Worm (Caenorhabditis elegans) whole organism, L3 larva: Measurements from ENCODE around the gene Y7A5A.13.
A peak's percentile ranks its signal among the peaks of the same experiment; 100 is the strongest.

ENCODE experiments used
- R02D3.7 ChIP-seq: fragments of 150-350 bp; optimal IDR thresholded peaks from 2 replicates; lab custom pipeline; 2014; ENCODE audit warnings: missing biosample characterization, missing genetic modification characterization
- ZK546.5 ChIP-seq: sonication (generic microtip); optimal IDR thresholded peaks from 2 replicates; lab custom pipeline; 2017; ENCODE audit warnings: missing biosample characterization, missing genetic modification characterization
- aly-2 ChIP-seq: fragments of 150-350 bp; optimal IDR thresholded peaks from 2 replicates; lab custom pipeline; 2014; ENCODE audit warnings: missing biosample characterization, missing genetic modification characterization
- ama-1 ChIP-seq: fragments of 150-350 bp; optimal IDR thresholded peaks from 2 replicates; lab custom pipeline; 2018
- ceh-16 ChIP-seq: sonication (generic microtip); optimal IDR thresholded peaks from 2 replicates; lab custom pipeline; 2017; ENCODE audit warnings: missing biosample characterization, missing genetic modification characterization
- ceh-28 ChIP-seq: fragments of 150-350 bp; optimal IDR thresholded peaks from 2 replicates; lab custom pipeline; 2014; ENCODE audit warnings: missing biosample characterization, missing genetic modification reagents, missing genetic modification characterization
- ceh-82 ChIP-seq: fragments of 150-350 bp; optimal IDR thresholded peaks from 2 replicates; lab custom pipeline; 2014; ENCODE audit warnings: missing biosample characterization, missing genetic modification characterization
- ceh-9 ChIP-seq: sonication (generic microtip); optimal IDR thresholded peaks from 2 replicates; lab custom pipeline; 2018; ENCODE audit warnings: missing biosample characterization, missing genetic modification characterization
- daf-12 ChIP-seq: fragments of 150-350 bp; optimal IDR thresholded peaks from 2 replicates; lab custom pipeline; 2014; ENCODE audit warnings: missing biosample characterization, missing genetic modification reagents, missing genetic modification characterization
- egl-27 ChIP-seq: sonication (generic microtip); optimal IDR thresholded peaks from 4 replicates; lab custom pipeline; 2017; ENCODE audit warnings: missing biosample characterization, missing genetic modification reagents, missing genetic modification characterization
- egl-5 ChIP-seq: fragments of 150-350 bp; optimal IDR thresholded peaks from 2 replicates; lab custom pipeline; 2017; ENCODE audit warnings: missing biosample characterization, missing genetic modification reagents, missing genetic modification characterization, inconsistent platforms
- elt-1 ChIP-seq: fragments of 150-350 bp; optimal IDR thresholded peaks from 2 replicates; lab custom pipeline; 2014; ENCODE audit warnings: missing biosample characterization, missing genetic modification characterization
- elt-2 ChIP-seq: sonication (generic microtip); optimal IDR thresholded peaks from 2 replicates; lab custom pipeline; 2016; ENCODE audit warnings: missing genetic modification reagents, mild to moderate bottlenecking, missing genetic modification characterization, missing compliant biosample characterization
- elt-3 ChIP-seq, 3 experiments: fragments of 150-350 bp in 1 of 3; sonication (generic microtip) in 2 of 3; optimal IDR thresholded peaks; 2 replicates in 2 of 3; 4 replicates in 1 of 3; lab custom pipeline; 2014 to 2017; ENCODE audit warnings: missing biosample characterization in 3 of 3, missing genetic modification characterization in 3 of 3
- eor-1 ChIP-seq, 2 experiments: fragments of 150-350 bp; optimal IDR thresholded peaks; 2 replicates each; lab custom pipeline; 2014 to 2018; ENCODE audit warnings: missing biosample characterization in 2 of 2, missing genetic modification characterization in 2 of 2
- fkh-10 ChIP-seq: sonication (generic microtip); optimal IDR thresholded peaks from 2 replicates; lab custom pipeline; 2017; ENCODE audit warnings: missing biosample characterization, missing genetic modification reagents, missing genetic modification characterization
- fkh-2 ChIP-seq: fragments of 150-350 bp; optimal IDR thresholded peaks from 2 replicates; lab custom pipeline; 2014; ENCODE audit warnings: missing biosample characterization, missing genetic modification reagents, missing genetic modification characterization
- fos-1 ChIP-seq: fragments of 150-350 bp; optimal IDR thresholded peaks from 2 replicates; lab custom pipeline; 2014; ENCODE audit warnings: missing biosample characterization, missing genetic modification characterization
- hmg-11 ChIP-seq: sonication (generic microtip); optimal IDR thresholded peaks from 2 replicates; lab custom pipeline; 2016; ENCODE audit warnings: missing genetic modification characterization, missing compliant biosample characterization
- jun-1 ChIP-seq: fragments of 150-350 bp; optimal IDR thresholded peaks from 2 replicates; lab custom pipeline; 2014; ENCODE audit warnings: missing biosample characterization, missing genetic modification reagents, missing genetic modification characterization
- lin-15B ChIP-seq: fragments of 150-350 bp; optimal IDR thresholded peaks from 2 replicates; lab custom pipeline; 2014; ENCODE audit warnings: missing biosample characterization, missing genetic modification characterization
- lin-39 ChIP-seq: fragments of 150-350 bp; optimal IDR thresholded peaks from 2 replicates; lab custom pipeline; 2018; ENCODE audit warnings: missing biosample characterization, missing genetic modification reagents, missing genetic modification characterization
- lsy-12 ChIP-seq: sonication (generic microtip); optimal IDR thresholded peaks from 2 replicates; lab custom pipeline; 2016; ENCODE audit warnings: mild to moderate bottlenecking, missing genetic modification characterization, missing compliant biosample characterization
- mdl-1 ChIP-seq: fragments of 150-350 bp; optimal IDR thresholded peaks from 2 replicates; lab custom pipeline; 2014; ENCODE audit warnings: missing biosample characterization, missing genetic modification characterization
- mml-1 ChIP-seq: fragments of 150-350 bp; sonication (generic microtip); optimal IDR thresholded peaks from 3 replicates; lab custom pipeline; 2014; ENCODE audit warnings: missing biosample characterization, missing genetic modification characterization
- nfya-1 ChIP-seq: sonication (generic microtip); optimal IDR thresholded peaks from 2 replicates; lab custom pipeline; 2017; ENCODE audit warnings: missing genetic modification characterization, mild to moderate bottlenecking, missing compliant biosample characterization, antibody characterized with exemption, moderate library complexity; ENCODE audit not compliant: insufficient read depth
- nhr-11 ChIP-seq: fragments of 150-350 bp; optimal IDR thresholded peaks from 2 replicates; lab custom pipeline; 2014; ENCODE audit warnings: missing biosample characterization, missing genetic modification characterization
- nhr-12 ChIP-seq: fragments of 150-350 bp; optimal IDR thresholded peaks from 2 replicates; lab custom pipeline; 2014; ENCODE audit warnings: missing biosample characterization, missing genetic modification characterization
- nhr-23 ChIP-seq: fragments of 150-350 bp; optimal IDR thresholded peaks from 2 replicates; lab custom pipeline; 2014; ENCODE audit warnings: missing biosample characterization, missing genetic modification reagents, missing genetic modification characterization
- nhr-237 ChIP-seq: fragments of 150-350 bp; optimal IDR thresholded peaks from 2 replicates; lab custom pipeline; 2014; ENCODE audit warnings: missing biosample characterization, missing genetic modification characterization
- nhr-25 ChIP-seq: sonication (generic microtip); optimal IDR thresholded peaks from 2 replicates; lab custom pipeline; 2017; ENCODE audit warnings: missing biosample characterization, missing genetic modification characterization
- nhr-28 ChIP-seq: fragments of 150-350 bp; optimal IDR thresholded peaks from 2 replicates; lab custom pipeline; 2014; ENCODE audit warnings: missing biosample characterization, missing genetic modification characterization
- nhr-43 ChIP-seq: sonication (generic microtip); optimal IDR thresholded peaks from 2 replicates; lab custom pipeline; 2016; ENCODE audit warnings: mild to moderate bottlenecking, missing genetic modification characterization, missing compliant biosample characterization; ENCODE audit not compliant: poor library complexity, severe bottlenecking
- nhr-67 ChIP-seq: fragments of 150-350 bp; optimal IDR thresholded peaks from 2 replicates; lab custom pipeline; 2014; ENCODE audit warnings: missing biosample characterization, missing genetic modification characterization
- nhr-76 ChIP-seq: fragments of 150-350 bp; sonication (generic microtip); optimal IDR thresholded peaks from 5 replicates; lab custom pipeline; 2014; ENCODE audit warnings: missing biosample characterization, missing genetic modification characterization
- nhr-77 ChIP-seq: fragments of 150-350 bp; optimal IDR thresholded peaks from 2 replicates; lab custom pipeline; 2014; ENCODE audit warnings: missing biosample characterization, missing genetic modification characterization
- pha-4 ChIP-seq: fragments of 150-350 bp; optimal IDR thresholded peaks from 2 replicates; lab custom pipeline; 2014; ENCODE audit warnings: missing biosample characterization, missing genetic modification reagents, missing genetic modification characterization
- pqm-1 ChIP-seq: fragments of 150-350 bp; optimal IDR thresholded peaks from 2 replicates; lab custom pipeline; 2017; ENCODE audit warnings: missing biosample characterization, missing genetic modification characterization, inconsistent platforms
- sea-2 ChIP-seq: fragments of 150-350 bp; sonication (generic microtip); optimal IDR thresholded peaks from 4 replicates; lab custom pipeline; 2014; ENCODE audit warnings: missing biosample characterization, missing genetic modification reagents, missing genetic modification characterization
- skn-1 ChIP-seq: fragments of 150-350 bp; optimal IDR thresholded peaks from 2 replicates; lab custom pipeline; 2014; ENCODE audit warnings: missing biosample characterization, missing genetic modification characterization
- snpc-4 ChIP-seq: fragments of 150-350 bp; optimal IDR thresholded peaks from 2 replicates; lab custom pipeline; 2014; ENCODE audit warnings: missing biosample characterization, missing genetic modification characterization
- tbx-2 ChIP-seq: sonication (generic microtip); optimal IDR thresholded peaks from 2 replicates; lab custom pipeline; 2016; ENCODE audit warnings: mild to moderate bottlenecking, missing genetic modification characterization, missing compliant biosample characterization
- unc-39 ChIP-seq: sonication (generic microtip); optimal IDR thresholded peaks from 4 replicates; lab custom pipeline; 2017; ENCODE audit warnings: missing biosample characterization, missing genetic modification characterization
- unc-62 ChIP-seq: fragments of 150-350 bp; sonication (generic microtip); optimal IDR thresholded peaks from 4 replicates; lab custom pipeline; 2014; ENCODE audit warnings: missing biosample characterization, missing genetic modification reagents, missing genetic modification characterization
- zag-1 ChIP-seq: fragments of 150-350 bp; optimal IDR thresholded peaks from 2 replicates; lab custom pipeline; 2014; ENCODE audit warnings: missing biosample characterization, missing genetic modification characterization
- ztf-11 ChIP-seq: fragments of 150-350 bp; optimal IDR thresholded peaks from 2 replicates; lab custom pipeline; 2014; ENCODE audit warnings: missing biosample characterization, missing genetic modification characterization
- ztf-4 ChIP-seq: fragments of 150-350 bp; optimal IDR thresholded peaks from 2 replicates; lab custom pipeline; 2014; ENCODE audit warnings: missing biosample characterization, missing genetic modification characterization

Gene Y7A5A.13

ce11 chrX:15740526-15740925 lies 33.1 kb upstream of the Y7A5A.13 start, which contains the start of gene srg-64:
Gene srg-64 (minus strand): TSS chrX:15740626.
- TF ChIP-seq nfya-1 (tag; lab: Kevin White, UChicago) (no peak), mml-1 (no peak), snpc-4 (tag; lab: Kevin White, UChicago) (no peak), jun-1 (tag; lab: Kevin White, UChicago) (no peak), unc-62 (GFP tag; lab: Kevin White, UChicago) (no peak), mdl-1 (tag; lab: Kevin White, UChicago) (no peak), nhr-11 (no peak), nhr-28 (tag; lab: Kevin White, UChicago) (no peak), ceh-16 (tag; lab: Kevin White, UChicago) (no peak), ceh-9 (no peak), fkh-10 (no peak), elt-1 (tag; lab: Kevin White, UChicago) (no peak), elt-3 (tag; optimal IDR thresholded peaks at IDR 0.05; lab: Kevin White, UChicago) (no peak), fkh-2 (no peak), nhr-77 (tag; lab: Kevin White, UChicago) (no peak), fos-1 (tag; lab: Kevin White, UChicago) (no peak)

DNA sequence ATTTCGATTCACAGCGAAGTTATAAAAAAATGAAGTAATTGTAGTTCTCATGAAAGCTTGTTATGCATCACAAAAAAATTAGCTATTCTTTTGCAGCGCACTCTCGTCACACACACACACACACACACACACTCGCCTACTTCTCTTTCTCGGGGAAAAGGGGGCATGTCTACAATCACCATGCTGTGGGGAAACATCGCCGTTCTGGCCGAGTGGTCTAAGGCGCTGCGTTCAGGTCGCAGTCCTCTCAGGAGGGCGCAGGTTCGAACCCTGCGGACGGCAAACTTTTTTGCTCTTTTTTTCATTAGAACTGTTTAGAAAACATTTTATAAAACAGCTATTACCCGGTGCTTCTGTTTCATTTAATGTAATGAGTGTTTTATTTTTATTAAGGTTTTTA lies 31.8 kb upstream of the Y7A5A.13 start:
- TF ChIP-seq ceh-16 (tag; lab: Kevin White, UChicago): no peak
- TF ChIP-seq ceh-82: peak; percentile 67
- peak; percentile 50 for TF ChIP-seq pqm-1
- TF ChIP-seq tbx-2 (tag; lab: Kevin White, UChicago): peak; percentile 44
- no peak for TF ChIP-seq elt-3 (tag; optimal IDR thresholded peaks at IDR 0.05; lab: Kevin White, UChicago)
- peak; percentile 30 for TF ChIP-seq ceh-28 (tag; lab: Kevin White, UChicago)
- no peak for TF ChIP-seq aly-2 (tag; lab: Kevin White, UChicago)
- TF ChIP-seq nhr-11: no peak
- TF ChIP-seq nhr-76: no peak
- TF ChIP-seq nhr-237 (tag; lab: Kevin White, UChicago): no peak
- no peak for TF ChIP-seq nhr-77 (tag; lab: Kevin White, UChicago)
- no peak for TF ChIP-seq fos-1 (tag; lab: Kevin White, UChicago)
- TF ChIP-seq lsy-12 (tag; lab: Kevin White, UChicago): peak; percentile 20
- no peak for TF ChIP-seq egl-27
- TF ChIP-seq nhr-23 (tag; lab: Kevin White, UChicago): peak; percentile 29
- no peak for TF ChIP-seq sea-2
- TF ChIP-seq fkh-10: no peak
- TF ChIP-seq R02D3.7 (tag; lab: Kevin White, UChicago): peak; percentile 28
- TF ChIP-seq nhr-43: peak; percentile 46
- peak; percentile 45 for TF ChIP-seq nfya-1 (tag; lab: Kevin White, UChicago)
- no peak for TF ChIP-seq ama-1 (lab: Kevin White, UChicago)
- no peak for TF ChIP-seq zag-1 (tag; lab: Kevin White, UChicago)
- no peak for TF ChIP-seq ztf-11
- peak; percentile 48 for TF ChIP-seq elt-2 (tag; lab: Kevin White, UChicago)
- peak; percentile 47 for TF ChIP-seq pha-4 (tag; lab: Kevin White, UChicago)
- TF ChIP-seq nhr-25 (tag; lab: Kevin White, UChicago): peak; percentile 15
- no peak for TF ChIP-seq unc-62 (GFP tag; lab: Kevin White, UChicago)
- TF ChIP-seq skn-1 (tag; lab: Kevin White, UChicago): peak; percentile 20
- no peak for TF ChIP-seq mml-1
- peak; percentile 41 for TF ChIP-seq snpc-4 (tag; lab: Kevin White, UChicago)
- no peak for TF ChIP-seq unc-39
- no peak for TF ChIP-seq nhr-12 (tag; lab: Kevin White, UChicago)
- no peak for TF ChIP-seq nhr-28 (tag; lab: Kevin White, UChicago)
- peak; percentile 94 for TF ChIP-seq hmg-11 (tag; lab: Kevin White, UChicago)
- no peak for TF ChIP-seq ztf-4
- no peak for TF ChIP-seq nhr-67
- TF ChIP-seq mdl-1 (tag; lab: Kevin White, UChicago): no peak
- peak; percentile 40 for TF ChIP-seq jun-1 (tag; lab: Kevin White, UChicago)
- TF ChIP-seq ZK546.5 (tag; lab: Kevin White, UChicago): no peak
- TF ChIP-seq daf-12 (tag; lab: Kevin White, UChicago): no peak
- no peak for TF ChIP-seq elt-1 (tag; lab: Kevin White, UChicago)
- TF ChIP-seq egl-5 (tag; lab: Kevin White, UChicago): no peak
- no peak for TF ChIP-seq ceh-9
- peak; percentile 93 for TF ChIP-seq lin-15B (tag; lab: Kevin White, UChicago)
- no peak for TF ChIP-seq eor-1 (tag; optimal IDR thresholded peaks at IDR 0.05; lab: Kevin White, UChicago)
- TF ChIP-seq fkh-2: no peak
- peak; percentile 55 for TF ChIP-seq lin-39 (tag; lab: Kevin White, UChicago)
